Fruit fly (Drosophila melanogaster): ENCODE results near the gene Mst84Dc.

- TF ChIP-seq psq (optimal IDR thresholded peaks at IDR 0.05), result no peak
- no peak for TF ChIP-seq Dll (optimal IDR thresholded peaks at IDR 0.05)
- no peak for TF ChIP-seq pan (optimal IDR thresholded peaks at IDR 0.05)
- no peak for TF ChIP-seq EcR (GFP tag; optimal IDR thresholded peaks at IDR 0.05)
- no peak for TF ChIP-seq CG8478 (optimal IDR thresholded peaks at IDR 0.05)
These were observed 29.6 kb upstream of the Mst84Dc start for dm6 chr3R:7394047-7394446.

All from whole organism.